Worm (Caenorhabditis elegans) whole organism, L4 larva: ENCODE results near the gene D1046.18.
A peak's percentile ranks its signal among the peaks of the same experiment; 100 is the strongest.

Source experiments
- F10B5.3 ChIP-seq: sonication (generic microtip); optimal IDR thresholded peaks from 2 replicates; lab custom pipeline; 2016; ENCODE audit warnings: mild to moderate bottlenecking, missing genetic modification characterization, missing compliant biosample characterization
- F44E2.7 ChIP-seq: fragments of 200-800 bp; sonication (Bioruptor generic); IDR thresholded peaks from 2 replicates; pipeline ENCODE4 v2.1.2; 2022; ENCODE audit warnings: missing genetic modification characterization, missing compliant biosample characterization
- Y48G9A.11 ChIP-seq: fragments of 200-800 bp; sonication (Bioruptor generic); IDR thresholded peaks from 2 replicates; pipeline ENCODE4 v1.3.6; 2022; ENCODE audit warnings: missing genetic modification reagents, missing genetic modification characterization, missing compliant biosample characterization
- Y75B8A.6 ChIP-seq: fragments of 200-800 bp; sonication (Bioruptor generic); IDR thresholded peaks from 2 replicates; pipeline ENCODE4 v1.3.6; 2022; ENCODE audit warnings: missing genetic modification reagents, missing genetic modification characterization, missing compliant biosample characterization
- ZK337.2 ChIP-seq: fragments of 200-800 bp; sonication (Bioruptor generic); IDR thresholded peaks from 2 replicates; pipeline ENCODE4 v1.3.6; 2022; ENCODE audit warnings: missing genetic modification reagents, missing genetic modification characterization, missing compliant biosample characterization
- aha-1 ChIP-seq: fragments of 150-350 bp; peaks from one replicate; lab custom pipeline; 2014; ENCODE audit warnings: missing biosample characterization, missing genetic modification characterization
- aly-2 ChIP-seq: sonication (generic microtip); optimal IDR thresholded peaks from 2 replicates; lab custom pipeline; 2018; ENCODE audit warnings: missing biosample characterization, missing genetic modification characterization
- arid-1 ChIP-seq: fragments of 200-800 bp; sonication (Bioruptor generic); conservative IDR thresholded peaks from 2 replicates; pipeline ENCODE4 v1.3.6; 2022; ENCODE audit warnings: missing genetic modification reagents, missing genetic modification characterization, missing compliant biosample characterization
- ceh-20 ChIP-seq: fragments of 200-800 bp; sonication (Bioruptor generic); IDR thresholded peaks from 2 replicates; pipeline ENCODE4 v1.3.6; 2022; ENCODE audit warnings: missing genetic modification reagents, missing genetic modification characterization, missing compliant biosample characterization
- ceh-28 ChIP-seq: fragments of 150-350 bp; optimal IDR thresholded peaks from 2 replicates; lab custom pipeline; 2014; ENCODE audit warnings: missing biosample characterization, missing genetic modification reagents, missing genetic modification characterization
- ceh-32 ChIP-seq: sonication (generic microtip); optimal IDR thresholded peaks from 2 replicates; lab custom pipeline; 2016; ENCODE audit warnings: mild to moderate bottlenecking, missing genetic modification characterization, missing compliant biosample characterization; ENCODE audit not compliant: poor library complexity
- ceh-82 ChIP-seq: sonication (generic microtip); optimal IDR thresholded peaks from 2 replicates; lab custom pipeline; 2017; ENCODE audit warnings: missing biosample characterization, missing genetic modification characterization
- cey-2 ChIP-seq: sonication (generic microtip); optimal IDR thresholded peaks from 3 replicates; lab custom pipeline; 2017; ENCODE audit warnings: missing genetic modification characterization, mild to moderate bottlenecking, missing compliant biosample characterization, antibody characterized with exemption, borderline replicate concordance; ENCODE audit not compliant: insufficient read depth
- ctbp-1 ChIP-seq: fragments of 200-800 bp; sonication (Bioruptor generic); IDR thresholded peaks from 2 replicates; pipeline ENCODE4 v1.3.6; 2022; ENCODE audit warnings: missing genetic modification reagents, missing genetic modification characterization, missing compliant biosample characterization
- daf-12 ChIP-seq: fragments of 150-350 bp; optimal IDR thresholded peaks from 2 replicates; lab custom pipeline; 2014; ENCODE audit warnings: missing biosample characterization, missing genetic modification reagents, missing genetic modification characterization
- daf-16 ChIP-seq, 3 experiments: sonication (generic microtip); optimal IDR thresholded peaks; 2 replicates each; lab custom pipeline; 2016 to 2017; ENCODE audit warnings: missing genetic modification characterization in 3 of 3, missing genetic modification reagents in 3 of 3, mild to moderate bottlenecking in 2 of 3, missing compliant biosample characterization in 2 of 3, missing biosample characterization in 1 of 3, moderate library complexity in 1 of 3
- daf-19 ChIP-seq: fragments of 200-800 bp; sonication (Bioruptor generic); conservative IDR thresholded peaks from 2 replicates; pipeline ENCODE4 v1.3.6; 2022; ENCODE audit warnings: missing genetic modification characterization, missing compliant biosample characterization
- dmd-8 ChIP-seq: fragments of 200-800 bp; sonication (Bioruptor generic); IDR thresholded peaks from 2 replicates; pipeline ENCODE4 v1.3.6; 2022; ENCODE audit warnings: missing genetic modification characterization, missing compliant biosample characterization
- dve-1 ChIP-seq: sonication (generic microtip); optimal IDR thresholded peaks from 2 replicates; lab custom pipeline; 2017; ENCODE audit warnings: antibody characterized with exemption, mild to moderate bottlenecking, missing genetic modification characterization, missing compliant biosample characterization; ENCODE audit not compliant: insufficient read depth
- egl-43 ChIP-seq: fragments of 200-800 bp; sonication (Bioruptor generic); IDR thresholded peaks from 2 replicates; pipeline ENCODE4 v1.3.6; 2022; ENCODE audit warnings: missing genetic modification reagents, missing genetic modification characterization, missing compliant biosample characterization
- fos-1 ChIP-seq: fragments of 150-350 bp; optimal IDR thresholded peaks from 2 replicates; lab custom pipeline; 2014; ENCODE audit warnings: missing biosample characterization, missing genetic modification characterization
- hmg-1.1 ChIP-seq: fragments of 200-800 bp; sonication (Bioruptor generic); IDR thresholded peaks from 2 replicates; pipeline ENCODE4 v1.3.6; 2022; ENCODE audit warnings: missing genetic modification reagents, missing genetic modification characterization, missing compliant biosample characterization
- lin-1 ChIP-seq: fragments of 200-800 bp; sonication (Bioruptor generic); IDR thresholded peaks from 2 replicates; pipeline ENCODE4 v1.3.6; 2022; ENCODE audit warnings: missing genetic modification reagents, missing genetic modification characterization, missing compliant biosample characterization
- lin-13 ChIP-seq: fragments of 150-350 bp; optimal IDR thresholded peaks from 2 replicates; lab custom pipeline; 2014; ENCODE audit warnings: missing biosample characterization, missing genetic modification reagents, missing genetic modification characterization
- lin-15B ChIP-seq: fragments of 150-350 bp; sonication (generic microtip); optimal IDR thresholded peaks from 3 replicates; lab custom pipeline; 2014; ENCODE audit warnings: missing biosample characterization, missing genetic modification characterization
- lin-29 ChIP-seq: fragments of 200-800 bp; sonication (Bioruptor generic); IDR thresholded peaks from 2 replicates; pipeline ENCODE4 v1.3.6; 2022; ENCODE audit warnings: missing genetic modification reagents, missing genetic modification characterization, missing compliant biosample characterization
- lin-38 ChIP-seq: fragments of 200-800 bp; sonication (Bioruptor generic); IDR thresholded peaks from 2 replicates; pipeline ENCODE4 v1.3.6; 2022; ENCODE audit warnings: missing genetic modification reagents, missing genetic modification characterization, missing compliant biosample characterization
- lin-39 ChIP-seq: fragments of 150-350 bp; optimal IDR thresholded peaks from 2 replicates; lab custom pipeline; 2014; ENCODE audit warnings: missing biosample characterization, missing genetic modification reagents, missing genetic modification characterization
- lir-3 ChIP-seq: sonication (generic microtip); optimal IDR thresholded peaks from 2 replicates; lab custom pipeline; 2016; ENCODE audit warnings: mild to moderate bottlenecking, missing genetic modification characterization, missing compliant biosample characterization
- lsy-2 ChIP-seq, 2 experiments: fragments of 150-350 bp in 1 of 2; sonication (generic microtip) in 1 of 2; optimal IDR thresholded peaks; 2 replicates each; lab custom pipeline; 2014 to 2017; ENCODE audit warnings: missing biosample characterization in 2 of 2, missing genetic modification characterization in 2 of 2
- madf-5 ChIP-seq, 2 experiments: fragments of 200-800 bp; sonication (Bioruptor generic); IDR thresholded peaks; 2 replicates each; pipeline ENCODE4 v1.3.6; 2022; ENCODE audit warnings: missing compliant biosample characterization in 2 of 2, missing genetic modification characterization in 2 of 2
- madf-9 ChIP-seq: fragments of 200-800 bp; sonication (Bioruptor generic); conservative IDR thresholded peaks from 2 replicates; pipeline ENCODE4 v1.3.6; 2022; ENCODE audit warnings: missing genetic modification reagents, missing genetic modification characterization, missing compliant biosample characterization
- mes-2 ChIP-seq: sonication (generic microtip); optimal IDR thresholded peaks from 2 replicates; lab custom pipeline; 2016; ENCODE audit warnings: missing genotype, mild to moderate bottlenecking, missing genetic modification characterization, missing compliant biosample characterization; ENCODE audit not compliant: poor library complexity, severe bottlenecking
- mxl-3 ChIP-seq: fragments of 200-800 bp; sonication (Bioruptor generic); optimal IDR thresholded peaks from 2 replicates; lab custom pipeline; 2018; ENCODE audit warnings: mild to moderate bottlenecking, missing genetic modification characterization, missing compliant biosample characterization
- nhr-102 ChIP-seq: sonication (generic microtip); optimal IDR thresholded peaks from 2 replicates; lab custom pipeline; 2016; ENCODE audit warnings: mild to moderate bottlenecking, missing genetic modification characterization, moderate library complexity, missing compliant biosample characterization
- nhr-111 ChIP-seq: fragments of 200-800 bp; sonication (Bioruptor generic); optimal IDR thresholded peaks from 2 replicates; lab custom pipeline; 2018; ENCODE audit warnings: mild to moderate bottlenecking, missing genetic modification characterization, missing compliant biosample characterization
- nhr-237 ChIP-seq: sonication (generic microtip); optimal IDR thresholded peaks from 2 replicates; lab custom pipeline; 2017; ENCODE audit warnings: missing biosample characterization, missing genetic modification characterization
- nhr-25 ChIP-seq: sonication (generic microtip); optimal IDR thresholded peaks from 2 replicates; lab custom pipeline; 2017; ENCODE audit warnings: missing genetic modification characterization, mild to moderate bottlenecking, missing compliant biosample characterization, antibody characterized with exemption, moderate library complexity, borderline replicate concordance; ENCODE audit not compliant: insufficient read depth
- nhr-28 ChIP-seq: fragments of 150-350 bp; optimal IDR thresholded peaks from 2 replicates; lab custom pipeline; 2014; ENCODE audit warnings: missing biosample characterization, missing genetic modification characterization
- nhr-41 ChIP-seq: fragments of 200-800 bp; sonication (Bioruptor generic); IDR thresholded peaks from 2 replicates; pipeline ENCODE4 v1.3.6; 2022; ENCODE audit warnings: missing genetic modification reagents, missing genetic modification characterization, missing compliant biosample characterization
- nhr-48 ChIP-seq: sonication (generic microtip); optimal IDR thresholded peaks from 2 replicates; lab custom pipeline; 2016; ENCODE audit warnings: mild to moderate bottlenecking, missing genetic modification characterization, missing compliant biosample characterization
- nhr-6 ChIP-seq: fragments of 150-350 bp; optimal IDR thresholded peaks from 2 replicates; lab custom pipeline; 2014; ENCODE audit warnings: missing biosample characterization, missing genetic modification characterization
- nhr-77 ChIP-seq: fragments of 150-350 bp; optimal IDR thresholded peaks from 2 replicates; lab custom pipeline; 2014; ENCODE audit warnings: missing biosample characterization, missing genetic modification characterization
- php-3 ChIP-seq: fragments of 200-800 bp; sonication (Bioruptor generic); IDR thresholded peaks from 2 replicates; pipeline ENCODE4 v1.3.6; 2022; ENCODE audit warnings: missing genetic modification reagents, missing genetic modification characterization, missing compliant biosample characterization
- rbr-2 ChIP-seq: sonication (generic microtip); optimal IDR thresholded peaks from 2 replicates; lab custom pipeline; 2016; ENCODE audit warnings: missing genotype, missing genetic modification characterization, missing compliant biosample characterization
- set-16 ChIP-seq: fragments of 200-800 bp; sonication (Bioruptor generic); IDR thresholded peaks from 2 replicates; pipeline ENCODE4 v1.3.6; 2022; ENCODE audit warnings: missing genetic modification reagents, missing genetic modification characterization, missing compliant biosample characterization
- snpc-1.2 ChIP-seq: fragments of 200-800 bp; sonication (Bioruptor generic); IDR thresholded peaks from 2 replicates; pipeline ENCODE4 v1.3.6; 2022; ENCODE audit warnings: missing genetic modification reagents, missing genetic modification characterization, missing compliant biosample characterization
- vab-7 ChIP-seq: fragments of 200-800 bp; sonication (Bioruptor generic); IDR thresholded peaks from 2 replicates; pipeline ENCODE4 v1.3.6; 2022; ENCODE audit warnings: missing genetic modification reagents, missing genetic modification characterization, missing compliant biosample characterization
- zip-11 ChIP-seq: fragments of 200-800 bp; sonication (Bioruptor generic); IDR thresholded peaks from 2 replicates; pipeline ENCODE4 v1.3.6; 2022; ENCODE audit warnings: missing genetic modification characterization, missing compliant biosample characterization
- zip-2 ChIP-seq: fragments of 150-350 bp; optimal IDR thresholded peaks from 2 replicates; lab custom pipeline; 2014; ENCODE audit warnings: missing biosample characterization, missing genetic modification characterization

The D1046.18 gene

ce11 chrIV:8927093-8927492, 2.9 kb upstream of the D1046.18 start (continued):
- TF ChIP-seq lin-38 (peak; percentile 85), ceh-28 (tag; lab: Kevin White, UChicago) (peak; percentile 42), aha-1 (tag; lab: Kevin White, UChicago) (peak; percentile 93), lir-3 (peak; percentile 66), dmd-8 (peak; percentile 98), madf-9 (GFP tag; lab: Robert Waterston, UW) (peak; percentile 92), set-16 (GFP tag; lab: Robert Waterston, UW) (peak; percentile 80; the same call in 1 of the 2 replicates), lin-29 (peak; percentile 73; the same call in 1 of the 2 replicates), lsy-2 (tag; optimal IDR thresholded peaks at IDR 0.05; lab: Kevin White, UChicago) (no peak), hmg-1.1 (peak; percentile 84), ZK337.2 (GFP tag; lab: Robert Waterston, UW) (peak; percentile 80), madf-5 (GFP tag; IDR thresholded peaks at IDR 0.05; lab: Robert Waterston, UW) (peak; percentile 76 to 82), nhr-28 (tag; lab: Kevin White, UChicago) (peak; percentile 26), php-3 (GFP tag; lab: Robert Waterston, UW) (peak; percentile 88), Y48G9A.11 (GFP tag; lab: Robert Waterston, UW) (peak; percentile 84), nhr-111 (GFP tag; lab: Kevin White, UChicago) (peak; percentile 92), lin-1 (GFP tag; lab: Robert Waterston, UW) (peak; percentile 85), F44E2.7 (GFP tag; lab: Robert Waterston, UW) (peak; percentile 95), ceh-32 (tag; lab: Kevin White, UChicago) (no peak), snpc-1.2 (peak; percentile 88), F10B5.3 (tag; lab: Kevin White, UChicago) (peak; percentile 56), cey-2 (tag; lab: Kevin White, UChicago) (peak; percentile 60), fos-1 (no peak), rbr-2 (tag; lab: Kevin White, UChicago) (peak; percentile 82), ctbp-1 (GFP tag; lab: Robert Waterston, UW) (peak; percentile 89), nhr-25 (peak; percentile 79), nhr-41 (GFP tag; lab: Robert Waterston, UW) (peak; percentile 87), arid-1 (GFP tag; lab: Robert Waterston, UW) (peak; percentile 92), mxl-3 (GFP tag; lab: Kevin White, UChicago) (peak; percentile 88), ceh-20 (GFP tag; lab: Robert Waterston, UW) (peak; percentile 84), nhr-77 (tag; lab: Kevin White, UChicago) (peak; percentile 26), nhr-102 (peak; percentile 87), daf-16 (GFP tag; optimal IDR thresholded peaks at IDR 0.05; lab: Kevin White, UChicago) (peak; percentile 85 to 93), daf-16 (tag; optimal IDR thresholded peaks at IDR 0.05; lab: Kevin White, UChicago) (peak; percentile 75), zip-11 (GFP tag; lab: Robert Waterston, UW) (0 out of 2 replicates have a peak, but pooled peaks have one; percentile 50), daf-19 (GFP tag; lab: Robert Waterston, UW) (0 out of 2 replicates have a peak, but pooled peaks have one; percentile 9), dve-1 (peak; percentile 90), aly-2 (tag; lab: Kevin White, UChicago) (no peak), lin-13 (peak; percentile 74), vab-7 (GFP tag; lab: Robert Waterston, UW) (peak; percentile 91; the same call in 1 of the 2 replicates), nhr-6 (tag; lab: Kevin White, UChicago) (peak; percentile 88), Y75B8A.6 (GFP tag; lab: Robert Waterston, UW) (0 out of 2 replicates have a peak, but pooled peaks have one; percentile 66), mes-2 (tag; lab: Kevin White, UChicago) (peak; percentile 89), lin-39 (tag; lab: Kevin White, UChicago) (no peak), egl-43 (GFP tag; lab: Robert Waterston, UW) (peak; percentile 97), lin-15B (no peak), nhr-48 (tag; lab: Kevin White, UChicago) (peak; percentile 77), ceh-82 (tag; lab: Kevin White, UChicago) (no peak), zip-2 (tag; lab: Kevin White, UChicago) (peak; percentile 37), nhr-237 (tag; lab: Kevin White, UChicago) (no peak), daf-12 (tag; lab: Kevin White, UChicago) (no peak)
